Fruit fly (Drosophila melanogaster) whole organism, wandering third instar larva: Measurements from ENCODE around the gene CG14868.

ENCODE experiments used
- Vsx2 ChIP-seq: fragments of 200-300, 225-300 bp; sonication (Bioruptor generic); optimal IDR thresholded peaks from 2 replicates; lab custom pipeline; 2018; ENCODE audit warnings: missing biosample characterization, missing genetic modification characterization; ENCODE audit not compliant: partially characterized antibody
- foxo ChIP-seq, 2 experiments: fragments of 200-800 bp; sonication (Bioruptor generic); optimal IDR thresholded peaks; 2 replicates in 1 of 2; 3 replicates in 1 of 2; lab custom pipeline; 2016 to 2017; ENCODE audit warnings: missing biosample characterization in 2 of 2, missing genetic modification characterization in 2 of 2
- h ChIP-seq: fragments of 200-800 bp; sonication (Bioruptor generic); optimal IDR thresholded peaks from 3 replicates; lab custom pipeline; 2016; ENCODE audit warnings: missing biosample characterization, mild to moderate bottlenecking, missing genetic modification characterization
- pan ChIP-seq: fragments of >200 bp; optimal IDR thresholded peaks from 2 replicates; lab custom pipeline; 2017

dm6 chr3R:15410689-15411587 lies 41.2 kb upstream of the CG14868 start:
- TF ChIP-seq Vsx2 (GFP tag; lab: Kevin White, UChicago), result no peak
- no peak for TF ChIP-seq foxo (GFP tag; optimal IDR thresholded peaks at IDR 0.05; lab: Kevin White, UChicago)
- TF ChIP-seq pan (lab: Kevin White, UChicago), result no peak
- TF ChIP-seq h (GFP tag; lab: Kevin White, UChicago), result no peak
